Fruit fly (Drosophila melanogaster) whole organism, prepupa: ENCODE results near the gene Ifrd1.

Experiments
- CG10631 ChIP-seq: fragments of 200-800 bp; sonication (Bioruptor generic); optimal IDR thresholded peaks from 2 replicates; lab custom pipeline; 2016; ENCODE audit warnings: missing biosample characterization, missing genetic modification characterization
- CG10669 ChIP-seq: fragments of 200-800 bp; sonication (Bioruptor generic); optimal IDR thresholded peaks from 3 replicates; lab custom pipeline; 2018; ENCODE audit warnings: missing biosample characterization, mild to moderate bottlenecking, missing genetic modification characterization, moderate library complexity
- CG11902 ChIP-seq: fragments of 200-800 bp; sonication (Bioruptor generic); optimal IDR thresholded peaks from 3 replicates; lab custom pipeline; 2016; ENCODE audit warnings: missing biosample characterization, missing genetic modification characterization
- CG15336 ChIP-seq: fragments of 200-800 bp; sonication (Bioruptor generic); IDR thresholded peaks from 2 replicates; pipeline ENCODE4 v1.3.6; 2022; ENCODE audit warnings: missing biosample characterization, missing genetic modification characterization
- CG1621 ChIP-seq: fragments of 200-800 bp; sonication (Bioruptor generic); optimal IDR thresholded peaks from 3 replicates; lab custom pipeline; 2018; ENCODE audit warnings: missing biosample characterization, mild to moderate bottlenecking, missing genetic modification characterization
- CG16779 ChIP-seq: fragments of 200-800 bp; sonication (Bioruptor generic); optimal IDR thresholded peaks from 3 replicates; lab custom pipeline; 2017; ENCODE audit warnings: missing biosample characterization, mild to moderate bottlenecking, missing genetic modification characterization
- CG3032 ChIP-seq: fragments of 200-800 bp; optimal IDR thresholded peaks from 2 replicates; lab custom pipeline; 2019; ENCODE audit warnings: missing biosample characterization, mild to moderate bottlenecking, missing genetic modification characterization, moderate library complexity
- CG31627 ChIP-seq: fragments of 200-800 bp; sonication (Bioruptor generic); optimal IDR thresholded peaks from 3 replicates; lab custom pipeline; 2016; ENCODE audit warnings: missing biosample characterization, missing genetic modification characterization
- CG32006 ChIP-seq: fragments of 200-800 bp; sonication (Bioruptor generic); optimal IDR thresholded peaks from 3 replicates; lab custom pipeline; 2017; ENCODE audit warnings: missing biosample characterization, mild to moderate bottlenecking, missing genetic modification characterization
- CG34406 ChIP-seq: fragments of 200-800 bp; sonication (Bioruptor generic); optimal IDR thresholded peaks from 3 replicates; lab custom pipeline; 2016; ENCODE audit warnings: missing biosample characterization, missing genetic modification characterization
- CG6276 ChIP-seq: fragments of 200-800 bp; sonication (Bioruptor generic); optimal IDR thresholded peaks from 2 replicates; lab custom pipeline; 2017; ENCODE audit warnings: missing biosample characterization, mild to moderate bottlenecking, missing genetic modification characterization
- CG6808 ChIP-seq: fragments of 200-800 bp; sonication (Bioruptor generic); optimal IDR thresholded peaks from 3 replicates; lab custom pipeline; 2017; ENCODE audit warnings: missing biosample characterization, missing genetic modification characterization, mild to moderate bottlenecking, moderate library complexity, missing genetic modification reagents
- CG6854 ChIP-seq: fragments of 200-800 bp; sonication (Bioruptor generic); optimal IDR thresholded peaks from 2 replicates; lab custom pipeline; 2017; ENCODE audit warnings: missing biosample characterization, mild to moderate bottlenecking, missing genetic modification characterization
- CG8119 ChIP-seq: fragments of 200-800 bp; sonication (Bioruptor generic); IDR thresholded peaks from 3 replicates; pipeline ENCODE4 v1.3.6; 2022; ENCODE audit warnings: missing biosample characterization, missing genetic modification characterization
- CG8319 ChIP-seq: fragments of 200-800 bp; sonication (Bioruptor generic); optimal IDR thresholded peaks from 3 replicates; lab custom pipeline; 2016; ENCODE audit warnings: missing biosample characterization, missing genetic modification characterization
- CG8632 ChIP-seq: fragments of 200-800 bp; sonication (Bioruptor generic); optimal IDR thresholded peaks from 3 replicates; lab custom pipeline; 2016; ENCODE audit warnings: missing biosample characterization, missing genetic modification characterization
- CG9139 ChIP-seq: fragments of 200-800 bp; sonication (Bioruptor generic); optimal IDR thresholded peaks from 3 replicates; lab custom pipeline; 2017; ENCODE audit warnings: missing biosample characterization, mild to moderate bottlenecking, missing genetic modification characterization
- Ets21C ChIP-seq: fragments of 200-800 bp; sonication (Bioruptor generic); optimal IDR thresholded peaks from 3 replicates; lab custom pipeline; 2016; ENCODE audit warnings: missing biosample characterization, missing genetic modification characterization
- Ets96B ChIP-seq: fragments of 200-800 bp; optimal IDR thresholded peaks from 2 replicates; lab custom pipeline; 2019; ENCODE audit warnings: missing biosample characterization, mild to moderate bottlenecking, missing genetic modification characterization, moderate library complexity
- Gug ChIP-seq: fragments of 200-800 bp; sonication (Bioruptor generic); IDR thresholded peaks from 2 replicates; pipeline ENCODE4 v1.3.6; 2022; ENCODE audit warnings: missing biosample characterization, missing genetic modification characterization
- Hr38 ChIP-seq: sonication (Bioruptor generic); optimal IDR thresholded peaks from 2 replicates; lab custom pipeline; 2016; ENCODE audit warnings: missing biosample characterization, missing genetic modification characterization
- Hr39 ChIP-seq: fragments of 200-800 bp; sonication (Bioruptor generic); optimal IDR thresholded peaks from 2 replicates; lab custom pipeline; 2016; ENCODE audit warnings: missing biosample characterization, missing genetic modification characterization
- Hr4 ChIP-seq: fragments of 200-800 bp; sonication (Bioruptor generic); optimal IDR thresholded peaks from 3 replicates; lab custom pipeline; 2016; ENCODE audit warnings: missing biosample characterization, missing genetic modification characterization
- Lpt ChIP-seq: fragments of 200-800 bp; sonication (Bioruptor generic); optimal IDR thresholded peaks from 3 replicates; lab custom pipeline; 2016; ENCODE audit warnings: missing biosample characterization, missing genetic modification characterization
- Met ChIP-seq: fragments of 200-800 bp; sonication (Bioruptor generic); optimal IDR thresholded peaks from 3 replicates; lab custom pipeline; 2016; ENCODE audit warnings: missing biosample characterization, missing genetic modification characterization
- OdsH ChIP-seq: fragments of 200-800 bp; sonication (Bioruptor generic); optimal IDR thresholded peaks from 3 replicates; lab custom pipeline; 2016; ENCODE audit warnings: missing biosample characterization, missing genetic modification characterization
- Smox ChIP-seq: fragments of 200-800 bp; sonication (Bioruptor generic); optimal IDR thresholded peaks from 3 replicates; lab custom pipeline; 2016; ENCODE audit warnings: missing biosample characterization, missing genetic modification characterization
- Sox14 ChIP-seq: fragments of 200-800 bp; sonication (Bioruptor generic); optimal IDR thresholded peaks from 3 replicates; lab custom pipeline; 2016; ENCODE audit warnings: missing biosample characterization, missing genetic modification characterization
- Sox15 ChIP-seq: fragments of 200-800 bp; sonication (Bioruptor generic); optimal IDR thresholded peaks from 3 replicates; lab custom pipeline; 2016; ENCODE audit warnings: missing biosample characterization, missing genetic modification characterization
- achi ChIP-seq: fragments of 200-800 bp; sonication (Bioruptor generic); optimal IDR thresholded peaks from 3 replicates; lab custom pipeline; 2016; ENCODE audit warnings: missing biosample characterization, missing genetic modification characterization
- cyc ChIP-seq: fragments of 200-800 bp; sonication (Bioruptor generic); optimal IDR thresholded peaks from 3 replicates; lab custom pipeline; 2016; ENCODE audit warnings: missing biosample characterization, missing genetic modification characterization
- dac ChIP-seq: fragments of 200-800 bp; sonication (Bioruptor generic); optimal IDR thresholded peaks from 2 replicates; lab custom pipeline; 2017; ENCODE audit warnings: missing biosample characterization, mild to moderate bottlenecking, missing genetic modification characterization
- eg ChIP-seq: fragments of 200-800 bp; sonication (Bioruptor generic); IDR thresholded peaks from 3 replicates; pipeline ENCODE4 v1.3.6; 2022; ENCODE audit warnings: missing biosample characterization, missing genetic modification characterization
- esn ChIP-seq: fragments of 200-800 bp; sonication (Bioruptor generic); optimal IDR thresholded peaks from 2 replicates; lab custom pipeline; 2016; ENCODE audit warnings: missing biosample characterization, mild to moderate bottlenecking, missing genetic modification characterization, moderate library complexity
- fd85E ChIP-seq: fragments of 200-800 bp; sonication (Bioruptor generic); optimal IDR thresholded peaks from 3 replicates; lab custom pipeline; 2016; ENCODE audit warnings: missing biosample characterization, missing genetic modification characterization
- fkh ChIP-seq: fragments of 200-800 bp; sonication (Bioruptor generic); optimal IDR thresholded peaks from 3 replicates; lab custom pipeline; 2017; ENCODE audit warnings: missing biosample characterization, mild to moderate bottlenecking, missing genetic modification characterization, moderate library complexity
- lz ChIP-seq: fragments of 200-800 bp; sonication (Bioruptor generic); optimal IDR thresholded peaks from 3 replicates; lab custom pipeline; 2016; ENCODE audit warnings: missing biosample characterization, missing genetic modification characterization
- net ChIP-seq: fragments of 200-800 bp; sonication (Bioruptor generic); optimal IDR thresholded peaks from 3 replicates; lab custom pipeline; 2016; ENCODE audit warnings: missing biosample characterization, missing genetic modification characterization
- salr ChIP-seq, 2 experiments: fragments of 200-800 bp; sonication (Bioruptor generic); optimal IDR thresholded peaks; 3 replicates each; lab custom pipeline; 2016 to 2018; ENCODE audit warnings: missing biosample characterization in 2 of 2, missing genetic modification characterization in 2 of 2, mild to moderate bottlenecking in 1 of 2
- spab ChIP-seq: fragments of 200-800 bp; sonication (Bioruptor generic); optimal IDR thresholded peaks from 2 replicates; lab custom pipeline; 2017; ENCODE audit warnings: missing biosample characterization, mild to moderate bottlenecking, missing genetic modification characterization, missing genetic modification reagents
- ss ChIP-seq, 2 experiments: fragments of 200-800 bp; sonication (Bioruptor generic); optimal IDR thresholded peaks; 2 replicates in 1 of 2; 3 replicates in 1 of 2; lab custom pipeline; 2017 to 2018; ENCODE audit warnings: mild to moderate bottlenecking in 2 of 2, missing biosample characterization in 2 of 2, missing genetic modification characterization in 2 of 2, moderate library complexity in 1 of 2
- svp ChIP-seq: fragments of 200-800 bp; sonication (Bioruptor generic); peaks from one replicate; lab custom pipeline; 2016; ENCODE audit warnings: missing biosample characterization, missing genetic modification characterization
- vri ChIP-seq: fragments of 200-800 bp; sonication (Bioruptor generic); optimal IDR thresholded peaks from 3 replicates; lab custom pipeline; 2016; ENCODE audit warnings: missing biosample characterization, mild to moderate bottlenecking, missing genetic modification characterization

The Ifrd1 gene

dm6 chr2L:2905051-2905446, 30.8 kb upstream of the Ifrd1 start (continued):
- peak; percentile 13 for TF ChIP-seq fd85E (GFP tag; lab: Kevin White, UChicago)
- TF ChIP-seq Hr39 (GFP tag; lab: Kevin White, UChicago): peak; percentile 41
- TF ChIP-seq CG8119: peak; percentile 80
- peak in 1 of 2 experiments; percentile 43 for TF ChIP-seq ss (GFP tag; optimal IDR thresholded peaks at IDR 0.05; lab: Kevin White, UChicago)
- no peak for TF ChIP-seq CG1621 (tag; lab: Kevin White, UChicago)
- peak; percentile 37 for TF ChIP-seq Ets96B (tag; lab: Kevin White, UChicago)
- peak; percentile 7 for TF ChIP-seq CG16779 (tag; lab: Kevin White, UChicago)
- TF ChIP-seq CG10669 (GFP tag; lab: Kevin White, UChicago): peak; percentile 37
- TF ChIP-seq Lpt: peak; percentile 45
- TF ChIP-seq Sox14 (GFP tag; lab: Kevin White, UChicago): no peak
- TF ChIP-seq vri: no peak
- TF ChIP-seq dac: peak; percentile 12
- TF ChIP-seq Met: peak; percentile 61
- peak; percentile 79 for TF ChIP-seq CG32006 (GFP tag; lab: Kevin White, UChicago)
- no peak for TF ChIP-seq CG6854 (GFP tag; lab: Kevin White, UChicago)
- no peak for TF ChIP-seq CG9139 (GFP tag; lab: Kevin White, UChicago)
- TF ChIP-seq CG3032 (tag; lab: Kevin White, UChicago): peak; percentile 37
- TF ChIP-seq CG10631 (GFP tag; lab: Kevin White, UChicago): peak; percentile 55
- peak; percentile 82 for TF ChIP-seq CG15336
- TF ChIP-seq Hr4 (GFP tag; lab: Kevin White, UChicago): peak; percentile 69
- TF ChIP-seq Sox15 (GFP tag; lab: Kevin White, UChicago): peak; percentile 67
- peak; percentile 37 for TF ChIP-seq cyc (GFP tag; lab: Kevin White, UChicago)
- TF ChIP-seq CG34406 (GFP tag; lab: Kevin White, UChicago): peak; percentile 81
- TF ChIP-seq Hr38 (GFP tag; lab: Kevin White, UChicago): no peak
- peak; percentile 81 for TF ChIP-seq CG8632 (GFP tag; lab: Kevin White, UChicago)
- TF ChIP-seq net (GFP tag; lab: Kevin White, UChicago): peak; percentile 65
- no peak for TF ChIP-seq Ets21C
- no peak for TF ChIP-seq Gug
- TF ChIP-seq CG31627 (GFP tag; lab: Kevin White, UChicago): peak; percentile 48
- TF ChIP-seq eg: peak; percentile 71
- no peak for TF ChIP-seq CG6808 (GFP tag; lab: Kevin White, UChicago)
- peak; percentile 81 for TF ChIP-seq achi (GFP tag; lab: Kevin White, UChicago)
- peak; percentile 29 for TF ChIP-seq lz (GFP tag; lab: Kevin White, UChicago)
- TF ChIP-seq svp (GFP tag; lab: Kevin White, UChicago): peak; percentile 72
- TF ChIP-seq spab (GFP tag; lab: Kevin White, UChicago): peak; percentile 41
- TF ChIP-seq salr (GFP tag; optimal IDR thresholded peaks at IDR 0.05; lab: Kevin White, UChicago): peak in 1 of 2 experiments; percentile 64
- peak; percentile 40 for TF ChIP-seq Smox (GFP tag; lab: Kevin White, UChicago)

- TF ChIP-seq CG34406 (GFP tag; lab: Kevin White, UChicago) (no peak), OdsH (GFP tag; lab: Kevin White, UChicago) (no peak), CG8319 (GFP tag; lab: Kevin White, UChicago) (no peak), CG11902 (GFP tag; lab: Kevin White, UChicago) (no peak), fkh (GFP tag; lab: Kevin White, UChicago) (peak; percentile 1), CG6276 (no peak), Hr38 (GFP tag; lab: Kevin White, UChicago) (no peak), achi (GFP tag; lab: Kevin White, UChicago) (no peak), lz (GFP tag; lab: Kevin White, UChicago) (no peak), CG32006 (GFP tag; lab: Kevin White, UChicago) (no peak), vri (no peak), svp (GFP tag; lab: Kevin White, UChicago) (peak; percentile 65), CG6808 (GFP tag; lab: Kevin White, UChicago) (no peak), ss (GFP tag; optimal IDR thresholded peaks at IDR 0.05; lab: Kevin White, UChicago) (peak in 1 of 2 experiments; percentile 15), cyc (GFP tag; lab: Kevin White, UChicago) (no peak), esn (peak; percentile 8)
Measured at dm6 chr2L:2904316-2905050, 30.2 kb upstream of the Ifrd1 start.
